Worm (Caenorhabditis elegans) whole organism, early embryonic: Measurements from ENCODE around the gene wht-7.

Source experiments
- B0310.2 ChIP-seq: sonication (generic microtip); optimal IDR thresholded peaks from 2 replicates; lab custom pipeline; 2016; ENCODE audit warnings: mild to moderate bottlenecking, missing genetic modification characterization, missing compliant biosample characterization
- F13C5.2 ChIP-seq: sonication (generic microtip); optimal IDR thresholded peaks from 2 replicates; lab custom pipeline; 2017; ENCODE audit warnings: mild to moderate bottlenecking, missing genetic modification characterization, inconsistent platforms, missing compliant biosample characterization
- aly-1 ChIP-seq: sonication (generic microtip); optimal IDR thresholded peaks from 2 replicates; lab custom pipeline; 2016; ENCODE audit warnings: missing genetic modification characterization, missing compliant biosample characterization
- ama-1 ChIP-seq: fragments of 150-350 bp; optimal IDR thresholded peaks from 2 replicates; lab custom pipeline; 2014
- ceh-13 ChIP-seq: fragments of 200-800 bp; sonication (Bioruptor generic); optimal IDR thresholded peaks from 2 replicates; lab custom pipeline; 2018; ENCODE audit warnings: mild to moderate bottlenecking, missing genetic modification characterization, missing compliant biosample characterization
- ceh-36 ChIP-seq: sonication (generic microtip); optimal IDR thresholded peaks from 2 replicates; lab custom pipeline; 2016; ENCODE audit warnings: missing genetic modification characterization, inconsistent platforms, missing compliant biosample characterization
- ets-7 ChIP-seq: sonication (generic microtip); optimal IDR thresholded peaks from 2 replicates; lab custom pipeline; 2016; ENCODE audit warnings: missing genotype, missing genetic modification characterization, missing compliant biosample characterization
- flt-1 ChIP-seq: fragments of 200-800 bp; sonication (Bioruptor generic); IDR thresholded peaks from 2 replicates; pipeline ENCODE4 v1.3.6; 2022; ENCODE audit warnings: missing genetic modification characterization, missing compliant biosample characterization
- hmbx-1 ChIP-seq: sonication (generic microtip); optimal IDR thresholded peaks from 2 replicates; lab custom pipeline; 2016; ENCODE audit warnings: mild to moderate bottlenecking, missing genetic modification characterization, missing compliant biosample characterization
- hmg-4 ChIP-seq: fragments of 200-800 bp; sonication (Bioruptor generic); optimal IDR thresholded peaks from 2 replicates; lab custom pipeline; 2018; ENCODE audit warnings: mild to moderate bottlenecking, missing genetic modification characterization, missing compliant biosample characterization
- hnd-1 ChIP-seq: sonication (generic microtip); optimal IDR thresholded peaks from 2 replicates; lab custom pipeline; 2016; ENCODE audit warnings: missing genetic modification characterization, missing compliant biosample characterization
- pes-1 ChIP-seq: fragments of 200-800 bp; sonication (Bioruptor generic); IDR thresholded peaks from 2 replicates; pipeline ENCODE4 v1.3.6; 2022; ENCODE audit warnings: missing genetic modification reagents, missing genetic modification characterization, missing compliant biosample characterization
- scrt-1 ChIP-seq: fragments of 200-800 bp; sonication (Bioruptor generic); IDR thresholded peaks from 2 replicates; pipeline ENCODE4 v1.3.6; 2022; ENCODE audit warnings: missing genetic modification characterization, missing compliant biosample characterization
- sea-1 ChIP-seq: fragments of 200-800 bp; sonication (Bioruptor generic); conservative IDR thresholded peaks from 2 replicates; pipeline ENCODE4 v1.3.6; 2022; ENCODE audit warnings: missing genetic modification characterization, missing compliant biosample characterization
- tbx-11 ChIP-seq: fragments of 200-800 bp; sonication (Bioruptor generic); IDR thresholded peaks from 2 replicates; pipeline ENCODE4 v1.3.6; 2022; ENCODE audit warnings: missing genetic modification characterization, missing compliant biosample characterization
- tbx-37 ChIP-seq: fragments of 200-800 bp; sonication (Bioruptor generic); conservative IDR thresholded peaks from 2 replicates; pipeline ENCODE4 v1.3.6; 2022; ENCODE audit warnings: missing genetic modification reagents, missing genetic modification characterization, missing compliant biosample characterization
- tra-4 ChIP-seq: sonication (generic microtip); optimal IDR thresholded peaks from 2 replicates; lab custom pipeline; 2017; ENCODE audit warnings: missing genetic modification characterization, missing compliant biosample characterization

Gene wht-7

DNA sequence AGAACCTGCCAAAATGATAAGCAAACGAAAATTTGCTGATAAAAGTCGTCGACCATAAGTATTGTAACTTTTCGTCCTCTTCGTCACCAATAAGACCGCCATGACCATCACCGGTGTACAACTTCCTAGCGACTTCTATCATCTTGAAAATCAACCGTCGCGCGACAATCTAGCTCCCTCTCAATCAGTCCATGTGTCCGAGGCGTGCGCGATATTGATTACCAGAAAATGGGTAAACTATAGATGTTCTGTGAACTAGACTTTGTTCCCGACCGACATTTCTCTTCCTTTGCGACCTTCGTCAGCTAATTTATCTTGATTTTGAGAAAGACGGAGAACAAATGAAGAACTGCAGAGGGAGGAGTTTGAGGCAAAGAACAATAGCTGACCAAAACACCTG, 4.1 kb downstream of the wht-7 start:
- TF ChIP-seq hnd-1 (tag; lab: Kevin White, UChicago) (no peak), ceh-13 (no peak), ets-7 (no peak), scrt-1 (GFP tag; lab: Robert Waterston, UW) (no peak), ceh-36 (tag; lab: Kevin White, UChicago) (no peak), tra-4 (tag; lab: Kevin White, UChicago) (no peak), flt-1 (GFP tag; lab: Robert Waterston, UW) (no peak), aly-1 (tag; lab: Kevin White, UChicago) (no peak), pes-1 (no peak), sea-1 (GFP tag; lab: Robert Waterston, UW) (no peak), F13C5.2 (tag; lab: Kevin White, UChicago) (no peak), tbx-11 (no peak), ama-1 (lab: Kevin White, UChicago) (no peak)

ce11 chrIII:6144390-6144962, 4.9 kb downstream of the wht-7 start:
- TF ChIP-seq tbx-11 (no peak), ceh-36 (tag; lab: Kevin White, UChicago) (no peak), hmbx-1 (no peak), ets-7 (no peak)

ce11 chrIII:6141532-6141931, 7.9 kb downstream of the wht-7 start:
- no peak for TF ChIP-seq ceh-13
- no peak for TF ChIP-seq tbx-37 (GFP tag; lab: Robert Waterston, UW)
- TF ChIP-seq F13C5.2 (tag; lab: Kevin White, UChicago) = peak; percentile 17
- TF ChIP-seq ets-7 = no peak

DNA sequence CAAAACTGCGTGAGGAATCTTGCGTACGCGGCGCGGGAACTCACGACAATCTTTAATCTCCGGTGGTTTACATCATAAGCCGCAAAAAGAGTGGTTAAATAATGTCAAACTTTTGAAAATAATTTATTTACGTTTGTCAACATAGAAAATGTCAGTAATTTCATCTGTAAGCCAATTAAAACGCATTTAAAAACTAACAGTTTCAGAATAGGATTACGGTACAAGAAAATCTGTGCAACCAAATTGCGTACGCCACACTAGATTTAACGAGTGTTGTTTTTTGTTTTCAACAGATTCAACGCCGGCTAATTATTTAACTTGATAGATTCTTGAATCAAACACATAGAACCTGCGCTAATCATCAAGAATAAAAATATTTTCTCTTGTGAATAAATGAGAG, 8.6 kb downstream of the wht-7 start:
- TF ChIP-seq B0310.2 (tag; lab: Kevin White, UChicago) = no peak
- no peak for TF ChIP-seq tbx-37 (GFP tag; lab: Robert Waterston, UW)
- no peak for TF ChIP-seq hmbx-1
- no peak for TF ChIP-seq ama-1 (lab: Kevin White, UChicago)
- no peak for TF ChIP-seq ceh-13
- TF ChIP-seq F13C5.2 (tag; lab: Kevin White, UChicago) = no peak
- no peak for TF ChIP-seq aly-1 (tag; lab: Kevin White, UChicago)
- TF ChIP-seq hmg-4 (GFP tag; lab: Kevin White, UChicago) = no peak
- no peak for TF ChIP-seq ceh-36 (tag; lab: Kevin White, UChicago)
- no peak for TF ChIP-seq sea-1 (GFP tag; lab: Robert Waterston, UW)
- no peak for TF ChIP-seq hnd-1 (tag; lab: Kevin White, UChicago)

DNA sequence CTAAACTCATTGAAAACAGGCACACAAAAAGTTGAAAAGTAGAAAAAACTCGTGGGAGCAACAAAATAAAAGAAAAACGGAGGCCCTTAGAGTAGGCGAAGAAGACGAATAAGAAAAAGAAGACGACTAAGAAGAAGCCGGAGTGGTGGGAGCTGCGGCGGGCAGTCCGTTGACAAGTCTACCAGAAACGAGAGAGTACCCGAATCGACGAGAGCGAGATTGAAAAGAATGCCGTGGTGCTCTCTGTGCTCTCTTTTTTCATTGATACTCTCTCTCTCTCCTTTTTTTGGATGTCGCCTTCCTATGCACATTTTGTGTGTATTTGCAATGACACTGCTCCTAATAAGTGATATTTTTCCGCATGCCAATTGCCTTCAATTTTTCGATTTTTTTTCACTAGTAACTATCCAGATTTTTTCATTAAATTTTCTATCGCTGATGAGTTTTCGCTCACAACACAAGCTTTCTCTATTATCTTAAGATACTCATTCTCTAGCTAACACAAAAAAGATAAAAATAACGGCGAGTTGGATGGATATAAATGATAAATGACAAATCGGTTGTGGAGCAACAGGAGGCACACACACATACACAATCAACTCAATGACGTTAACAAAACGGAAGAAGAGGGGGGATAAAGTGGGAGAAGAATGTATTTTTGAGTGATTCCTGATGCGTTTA, 9.3 kb downstream of the wht-7 start:
- no peak for TF ChIP-seq scrt-1 (GFP tag; lab: Robert Waterston, UW)

ce11 chrIII:6139328-6139727, 10.1 kb downstream of the wht-7 start:
- TF ChIP-seq ets-7 = no peak
- no peak for TF ChIP-seq ceh-13

DNA sequence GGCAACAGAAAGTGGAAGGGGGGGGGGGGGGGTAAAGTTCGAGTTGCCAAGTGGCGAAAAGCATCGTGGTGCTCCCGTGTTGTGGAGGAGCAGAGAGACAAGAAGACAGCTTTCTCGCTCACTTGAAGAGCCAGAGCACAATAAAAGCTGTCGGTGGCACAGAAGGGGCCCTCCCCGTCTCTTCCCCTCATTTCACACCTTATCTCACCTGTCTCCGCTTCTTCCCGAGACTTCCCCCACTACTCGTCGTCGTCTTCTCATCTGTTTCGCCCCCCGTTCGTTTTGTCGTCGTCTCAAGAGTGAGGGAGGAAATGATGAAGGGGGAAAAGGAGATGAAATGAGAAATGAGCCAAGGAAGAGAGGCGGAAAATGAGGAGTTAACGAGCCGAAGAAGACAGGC, 10.9 kb downstream of the wht-7 start:
- TF ChIP-seq hmg-4 (GFP tag; lab: Kevin White, UChicago) (peak; percentile 59), ceh-36 (tag; lab: Kevin White, UChicago) (peak; percentile 47), F13C5.2 (tag; lab: Kevin White, UChicago) (no peak), aly-1 (tag; lab: Kevin White, UChicago) (peak; percentile 23), tbx-11 (no peak)

DNA sequence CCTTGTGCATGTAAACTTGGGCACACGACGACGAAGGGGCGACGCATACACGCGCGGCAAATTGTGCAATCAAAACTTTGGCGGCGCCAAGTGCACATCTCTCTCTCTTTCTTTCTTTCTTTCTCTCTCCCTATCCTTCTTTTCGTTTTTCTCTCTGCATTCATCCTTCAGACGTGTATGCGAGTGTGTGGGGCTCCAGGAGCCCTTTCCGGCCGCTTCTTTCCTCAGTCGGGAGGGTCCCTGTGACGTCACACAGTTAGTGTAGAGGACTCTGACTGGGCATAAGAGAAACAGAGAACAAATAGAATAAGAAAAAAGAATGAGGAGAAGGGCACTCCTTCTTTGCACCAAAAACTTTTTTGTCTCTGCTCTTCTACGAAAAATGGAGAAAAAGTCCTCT, 12.0 kb downstream of the wht-7 start:
- TF ChIP-seq hnd-1 (tag; lab: Kevin White, UChicago) (no peak), pes-1 (0 out of 2 replicates have a peak, but pooled peaks have one; percentile 45)

ce11 chrIII:6136178-6136577, 13.2 kb downstream of the wht-7 start, which contains the start of gene mvk-1:
Gene mvk-1 (minus strand): TSS chrIII:6136278.
- TF ChIP-seq B0310.2 (tag; lab: Kevin White, UChicago) (no peak), flt-1 (GFP tag; lab: Robert Waterston, UW) (no peak), scrt-1 (GFP tag; lab: Robert Waterston, UW) (no peak), aly-1 (tag; lab: Kevin White, UChicago) (no peak), sea-1 (GFP tag; lab: Robert Waterston, UW) (no peak), ceh-13 (no peak), hmbx-1 (no peak), tbx-11 (no peak), ceh-36 (tag; lab: Kevin White, UChicago) (no peak), tbx-37 (GFP tag; lab: Robert Waterston, UW) (no peak), ama-1 (lab: Kevin White, UChicago) (no peak), hnd-1 (tag; lab: Kevin White, UChicago) (no peak), F13C5.2 (tag; lab: Kevin White, UChicago) (no peak), ets-7 (no peak), tra-4 (tag; lab: Kevin White, UChicago) (no peak), pes-1 (no peak), hmg-4 (GFP tag; lab: Kevin White, UChicago) (no peak)
